Worm (Caenorhabditis elegans) whole organism, L4/young adult: ENCODE measurements around the gene C54D10.9.

Source experiments
- W03F9.2 ChIP-seq: fragments of 150-350 bp; optimal IDR thresholded peaks from 2 replicates; lab custom pipeline; 2014; ENCODE audit warnings: missing biosample characterization, missing genetic modification characterization
- him-1 ChIP-seq: sonication (generic microtip); optimal IDR thresholded peaks from 2 replicates; lab custom pipeline; 2016; ENCODE audit warnings: missing genotype, missing genetic modification reagents, missing genetic modification characterization, missing compliant biosample characterization

- TF ChIP-seq him-1 (tag; lab: Kevin White, UChicago) (no peak), W03F9.2 (no peak)
Measured at ce11 chrV:12415656-12416055, 31.3 kb upstream of the C54D10.9 start, which contains the start of gene cdr-2.
